Fruit fly (Drosophila melanogaster) whole organism, embryonic: Measurements from ENCODE around the gene CG16812.

ENCODE experiments used
- Ada2b ChIP-seq: fragments of 200-800 bp; sonication (Bioruptor generic); IDR thresholded peaks from 2 replicates; pipeline ENCODE4 v1.3.6; 2022; ENCODE audit warnings: missing biosample characterization, missing genetic modification characterization
- CG11398 ChIP-seq: fragments of 200-800 bp; sonication (Bioruptor generic); optimal IDR thresholded peaks from 2 replicates; lab custom pipeline; 2016; ENCODE audit warnings: missing biosample characterization, missing genetic modification characterization
- CG12104 ChIP-seq: fragments of 200-800 bp; sonication (Bioruptor generic); optimal IDR thresholded peaks from 3 replicates; lab custom pipeline; 2016; ENCODE audit warnings: missing biosample characterization, missing genetic modification characterization
- CG12219 ChIP-seq: fragments of 200-800 bp; sonication (Bioruptor generic); optimal IDR thresholded peaks from 3 replicates; lab custom pipeline; 2018; ENCODE audit warnings: missing biosample characterization, mild to moderate bottlenecking, missing genetic modification characterization
- CG14441 ChIP-seq: fragments of 200-800 bp; sonication (Bioruptor generic); IDR thresholded peaks from 2 replicates; pipeline ENCODE4 v1.3.6; 2022; ENCODE audit warnings: missing biosample characterization, missing genetic modification characterization
- CG31224 ChIP-seq: fragments of 200-800 bp; sonication (Bioruptor generic); IDR thresholded peaks from 2 replicates; pipeline ENCODE4 v1.3.6; 2022; ENCODE audit warnings: missing biosample characterization, missing genetic modification characterization
- CG31365 ChIP-seq: fragments of 200-800 bp; sonication (Bioruptor generic); optimal IDR thresholded peaks from 2 replicates; lab custom pipeline; 2018; ENCODE audit warnings: missing biosample characterization, mild to moderate bottlenecking, missing genetic modification characterization
- CG3163 ChIP-seq: fragments of 200-800 bp; sonication (Bioruptor generic); optimal IDR thresholded peaks from 3 replicates; lab custom pipeline; 2016; ENCODE audit warnings: missing biosample characterization, missing genetic modification characterization
- CG33557 ChIP-seq: fragments of 200-800 bp; sonication (Bioruptor generic); optimal IDR thresholded peaks from 2 replicates; lab custom pipeline; 2019; ENCODE audit warnings: missing biosample characterization, mild to moderate bottlenecking, missing genetic modification characterization, moderate library complexity
- CG7786 ChIP-seq: fragments of 200-800 bp; sonication (Bioruptor generic); optimal IDR thresholded peaks from 2 replicates; lab custom pipeline; 2016; ENCODE audit warnings: missing biosample characterization, missing genetic modification characterization
- CG7839 ChIP-seq: fragments of 200-800 bp; sonication (Bioruptor generic); optimal IDR thresholded peaks from 3 replicates; lab custom pipeline; 2018; ENCODE audit warnings: missing biosample characterization, mild to moderate bottlenecking, missing genetic modification characterization, moderate library complexity
- CG7987 ChIP-seq: fragments of 200-800 bp; sonication (Bioruptor generic); optimal IDR thresholded peaks from 2 replicates; lab custom pipeline; 2018; ENCODE audit warnings: missing biosample characterization, mild to moderate bottlenecking, missing genetic modification characterization, moderate library complexity
- CG8290 ChIP-seq, 3 experiments: fragments of 200-800 bp; sonication (Bioruptor generic); optimal IDR thresholded peaks; 2 replicates each; lab custom pipeline; 2016 to 2019; ENCODE audit warnings: missing biosample characterization in 3 of 3, missing genetic modification characterization in 3 of 3, mild to moderate bottlenecking in 2 of 3, moderate library complexity in 1 of 3
- CG9609 ChIP-seq: fragments of 200-800 bp; sonication (Bioruptor generic); optimal IDR thresholded peaks from 3 replicates; lab custom pipeline; 2016; ENCODE audit warnings: missing biosample characterization, missing genetic modification characterization
- CHES-1-like ChIP-seq: fragments of 200-800 bp; sonication (Bioruptor generic); optimal IDR thresholded peaks from 2 replicates; lab custom pipeline; 2016; ENCODE audit warnings: missing biosample characterization, missing genetic modification characterization
- Dfd ChIP-seq, 2 experiments: fragments of >200 bp; optimal IDR thresholded peaks; 2 replicates each; lab custom pipeline; 2017; ENCODE audit warnings: missing biosample characterization in 2 of 2, missing genetic modification characterization in 2 of 2
- Dref ChIP-seq: fragments of 200-800 bp; sonication (Bioruptor generic); IDR thresholded peaks from 2 replicates; pipeline ENCODE4 v1.3.6; 2022; ENCODE audit warnings: missing biosample characterization, missing genetic modification characterization
- ERR ChIP-seq: fragments of 200-800 bp; sonication (Bioruptor generic); optimal IDR thresholded peaks from 2 replicates; lab custom pipeline; 2016; ENCODE audit warnings: missing biosample characterization, missing genetic modification characterization
- HLH3B ChIP-seq: fragments of 200-800 bp; sonication (Bioruptor generic); IDR thresholded peaks from 2 replicates; pipeline ENCODE4 v1.3.6; 2022; ENCODE audit warnings: missing biosample characterization, missing genetic modification characterization
- Hsf ChIP-seq: fragments of 200-800 bp; sonication (Bioruptor generic); optimal IDR thresholded peaks from 3 replicates; lab custom pipeline; 2016; ENCODE audit warnings: missing biosample characterization, missing genetic modification characterization
- MTF-1 ChIP-seq: fragments of 200-800 bp; sonication (Bioruptor generic); optimal IDR thresholded peaks from 2 replicates; lab custom pipeline; 2018; ENCODE audit warnings: missing biosample characterization, mild to moderate bottlenecking, missing genetic modification characterization, borderline replicate concordance
- Meics ChIP-seq: fragments of 200-800 bp; sonication (Bioruptor generic); optimal IDR thresholded peaks from 2 replicates; lab custom pipeline; 2017; ENCODE audit warnings: missing biosample characterization, mild to moderate bottlenecking, missing genetic modification characterization
- Sry-δ ChIP-seq: fragments of 200-800 bp; sonication (Bioruptor generic); optimal IDR thresholded peaks from 2 replicates; lab custom pipeline; 2016; ENCODE audit warnings: missing biosample characterization, missing genetic modification characterization
- Tbp ChIP-seq: fragments of >200 bp; optimal IDR thresholded peaks from 2 replicates; lab custom pipeline; 2018; ENCODE audit warnings: missing biosample characterization, missing genetic modification characterization
- Vsx1 ChIP-seq: fragments of 200-800 bp; sonication (Bioruptor generic); optimal IDR thresholded peaks from 2 replicates; lab custom pipeline; 2017; ENCODE audit warnings: missing biosample characterization, mild to moderate bottlenecking, missing genetic modification characterization, missing genetic modification reagents
- YL-1 ChIP-seq: fragments of 200-800 bp; sonication (Bioruptor generic); optimal IDR thresholded peaks from 3 replicates; lab custom pipeline; 2017; ENCODE audit warnings: missing biosample characterization, mild to moderate bottlenecking, missing genetic modification characterization
- ab ChIP-seq: fragments of 200-800 bp; sonication (Bioruptor generic); optimal IDR thresholded peaks from 2 replicates; lab custom pipeline; 2016; ENCODE audit warnings: missing biosample characterization, missing genetic modification characterization
- ap ChIP-seq: fragments of 200-800 bp; sonication (Bioruptor generic); IDR thresholded peaks from 2 replicates; pipeline ENCODE4 v1.3.6; 2022; ENCODE audit warnings: missing biosample characterization, missing genetic modification characterization
- chn ChIP-seq: fragments of 200-800 bp; sonication (Bioruptor generic); optimal IDR thresholded peaks from 2 replicates; lab custom pipeline; 2016; ENCODE audit warnings: missing biosample characterization, missing genetic modification characterization
- ci ChIP-seq: fragments of 200-800 bp; sonication (Bioruptor generic); IDR thresholded peaks from 3 replicates; pipeline ENCODE4 v1.3.6; 2022; ENCODE audit warnings: missing biosample characterization, missing genetic modification characterization
- croc ChIP-seq: fragments of 200-800 bp; sonication (Bioruptor generic); conservative IDR thresholded peaks from 3 replicates; pipeline ENCODE4 v1.3.6; 2022; ENCODE audit warnings: missing biosample characterization, missing genetic modification characterization
- disco-r ChIP-seq: fragments of 200-800 bp; sonication (Bioruptor generic); optimal IDR thresholded peaks from 2 replicates; lab custom pipeline; 2016; ENCODE audit warnings: missing biosample characterization, missing genetic modification characterization
- dmrt99B ChIP-seq: fragments of 200-800 bp; sonication (Bioruptor generic); optimal IDR thresholded peaks from 2 replicates; lab custom pipeline; 2018; ENCODE audit warnings: missing biosample characterization, mild to moderate bottlenecking, missing genetic modification characterization, moderate library complexity
- ewg ChIP-seq: fragments of 200-800 bp; sonication (Bioruptor generic); optimal IDR thresholded peaks from 3 replicates; lab custom pipeline; 2017; ENCODE audit warnings: mild to moderate bottlenecking, missing biosample characterization, missing genetic modification reagents, missing genetic modification characterization
- exex ChIP-seq: fragments of 200-800 bp; sonication (Bioruptor generic); optimal IDR thresholded peaks from 4 replicates; lab custom pipeline; 2018; ENCODE audit warnings: missing biosample characterization, mild to moderate bottlenecking, missing genetic modification characterization, moderate library complexity
- fd102C ChIP-seq: fragments of 200-800 bp; sonication (Bioruptor generic); optimal IDR thresholded peaks from 2 replicates; lab custom pipeline; 2018; ENCODE audit warnings: missing biosample characterization, mild to moderate bottlenecking, missing genetic modification characterization, moderate library complexity
- fd3F ChIP-seq: fragments of 200-800 bp; sonication (Bioruptor generic); optimal IDR thresholded peaks from 2 replicates; lab custom pipeline; 2018; ENCODE audit warnings: missing biosample characterization, mild to moderate bottlenecking, missing genetic modification characterization, moderate library complexity
- gro ChIP-seq: fragments of 200-800 bp; sonication (Bioruptor generic); optimal IDR thresholded peaks from 2 replicates; lab custom pipeline; 2016; ENCODE audit warnings: missing biosample characterization, missing genetic modification characterization
- inv ChIP-seq: fragments of 200-800 bp; sonication (Bioruptor generic); IDR thresholded peaks from 2 replicates; pipeline ENCODE4 v1.3.6; 2022; ENCODE audit warnings: missing biosample characterization, missing genetic modification characterization; ENCODE audit not compliant: partially characterized antibody
- mld ChIP-seq: fragments of 200-800 bp; sonication (Bioruptor generic); IDR thresholded peaks from 3 replicates; pipeline ENCODE4 v1.3.6; 2022; ENCODE audit warnings: missing biosample characterization, missing genetic modification characterization; ENCODE audit not compliant: partially characterized antibody
- prd ChIP-seq, 3 experiments: fragments of >200 bp in 2 of 3; fragments of 200-800 bp in 1 of 3; sonication (Bioruptor generic) in 1 of 3; optimal IDR thresholded peaks in 2 of 3; IDR thresholded peaks in 1 of 3; 2 replicates in 2 of 3; 3 replicates in 1 of 3; pipeline versions ENCODE4 v1.3.6 to Lab custom; 2017 to 2022; ENCODE audit warnings: missing biosample characterization in 1 of 3, missing genetic modification characterization in 1 of 3
- pum ChIP-seq: fragments of 200-800 bp; sonication (Bioruptor generic); optimal IDR thresholded peaks from 2 replicates; lab custom pipeline; 2016; ENCODE audit warnings: missing biosample characterization, missing genetic modification characterization
- ro ChIP-seq: fragments of 200-800 bp; sonication (Bioruptor generic); IDR thresholded peaks from 2 replicates; pipeline ENCODE4 v1.3.6; 2022; ENCODE audit warnings: missing biosample characterization, missing genetic modification characterization
- salm ChIP-seq: fragments of 200-800 bp; sonication (Bioruptor generic); optimal IDR thresholded peaks from 2 replicates; lab custom pipeline; 2018; ENCODE audit warnings: missing biosample characterization, mild to moderate bottlenecking, missing genetic modification characterization
- ssp ChIP-seq: fragments of 200-800 bp; sonication (Bioruptor generic); IDR thresholded peaks from 2 replicates; pipeline ENCODE4 v1.3.6; 2022; ENCODE audit warnings: missing biosample characterization, missing genetic modification characterization
- tin ChIP-seq: fragments of 200-800 bp; sonication (Bioruptor generic); optimal IDR thresholded peaks from 3 replicates; lab custom pipeline; 2016; ENCODE audit warnings: missing biosample characterization, missing genetic modification characterization
- tna ChIP-seq: fragments of 200-800 bp; sonication (Bioruptor generic); IDR thresholded peaks from 2 replicates; pipeline ENCODE4 v1.3.6; 2022; ENCODE audit warnings: missing biosample characterization, missing genetic modification characterization; ENCODE audit not compliant: partially characterized antibody
- vfl ChIP-seq: fragments of 200-800 bp; sonication (Bioruptor generic); optimal IDR thresholded peaks from 2 replicates; lab custom pipeline; 2016; ENCODE audit warnings: missing biosample characterization, missing genetic modification characterization
- vnd ChIP-seq: fragments of 200-800 bp; sonication (Bioruptor generic); IDR thresholded peaks from 3 replicates; pipeline ENCODE4 v1.3.6; 2022; ENCODE audit warnings: missing biosample characterization, missing genetic modification characterization; ENCODE audit not compliant: partially characterized antibody

CG16812 gene

DNA sequence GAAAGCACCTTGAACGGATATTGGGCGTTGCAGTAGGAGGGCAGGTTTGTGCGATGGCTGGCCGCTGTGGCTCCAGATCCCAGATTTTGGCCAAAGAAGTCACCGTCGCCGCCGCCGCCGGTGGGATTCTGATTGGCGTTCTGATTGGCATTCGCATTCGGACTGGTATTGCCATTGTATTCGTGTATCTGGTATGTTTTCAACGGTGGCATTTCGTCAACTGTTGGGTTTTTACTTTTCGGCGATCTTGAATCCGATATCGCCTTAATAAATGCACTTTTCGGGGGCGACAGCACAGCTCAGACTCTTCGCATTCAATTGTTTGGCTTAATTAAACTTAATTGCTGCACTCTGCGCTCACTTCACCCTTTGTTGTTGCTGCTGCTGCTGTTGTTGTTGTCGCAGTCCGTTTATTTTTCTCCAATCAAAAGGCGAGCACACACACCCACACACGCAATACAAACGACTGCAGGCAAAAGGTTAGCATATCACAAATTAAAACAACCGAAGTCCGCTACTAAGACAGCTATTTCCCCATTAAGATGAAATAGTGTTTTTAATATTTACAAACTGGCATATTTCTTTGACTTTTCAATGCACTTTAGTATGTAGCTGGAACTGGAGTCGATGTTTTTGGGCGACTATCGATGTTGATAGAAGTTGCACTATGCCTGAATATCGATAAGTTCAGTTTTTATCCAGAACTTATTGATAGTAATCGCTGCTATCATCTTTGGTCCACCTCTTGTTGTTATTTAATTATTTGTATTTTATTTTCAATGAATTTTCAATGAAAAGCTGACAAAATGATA, 2.9 kb upstream of the CG16812 start, which contains the start of the genes CG9426 and mRF1 (continued):
- no peak for TF ChIP-seq HLH3B (GFP tag; lab: Robert Waterston, UW)
- peak; percentile 35 for TF ChIP-seq gro (GFP tag; lab: Kevin White, UChicago)
- no peak for TF ChIP-seq CG7786 (GFP tag; lab: Kevin White, UChicago)
- TF ChIP-seq Ada2b (GFP tag; lab: Robert Waterston, UW): no peak
- TF ChIP-seq Sry-δ (GFP tag; lab: Kevin White, UChicago): peak; percentile 96
- no peak for TF ChIP-seq prd (optimal IDR thresholded peaks at IDR 0.05; lab: Kevin White, UChicago)
- TF ChIP-seq prd (GFP tag; IDR thresholded peaks at IDR 0.05; lab: Robert Waterston, UW): no peak
- TF ChIP-seq pum (GFP tag; lab: Kevin White, UChicago): no peak
- TF ChIP-seq Tbp: no peak
- TF ChIP-seq tin: no peak
- TF ChIP-seq CG11398 (GFP tag; lab: Kevin White, UChicago): no peak
- no peak for TF ChIP-seq CG12219 (GFP tag; lab: Kevin White, UChicago)
- TF ChIP-seq CG8290 (GFP tag; optimal IDR thresholded peaks at IDR 0.05; lab: Kevin White, UChicago): no peak
- TF ChIP-seq CG8290 (tag; optimal IDR thresholded peaks at IDR 0.05; lab: Kevin White, UChicago): no peak
- TF ChIP-seq ab (GFP tag; lab: Kevin White, UChicago): no peak
- TF ChIP-seq fd102C (GFP tag; lab: Kevin White, UChicago): no peak
- peak; percentile 96 for TF ChIP-seq Dref (GFP tag; lab: Robert Waterston, UW)
- TF ChIP-seq salm (tag; lab: Kevin White, UChicago): no peak
- TF ChIP-seq croc (GFP tag; lab: Robert Waterston, UW): no peak
- peak; percentile 37 for TF ChIP-seq CG7987 (GFP tag; lab: Kevin White, UChicago)
- no peak for TF ChIP-seq ssp (GFP tag; lab: Robert Waterston, UW)
- TF ChIP-seq exex (tag; lab: Kevin White, UChicago): no peak
- no peak for TF ChIP-seq fd3F
- TF ChIP-seq Meics (GFP tag; lab: Kevin White, UChicago): no peak
- TF ChIP-seq YL-1: peak; percentile 93
- no peak for TF ChIP-seq disco-r (GFP tag; lab: Kevin White, UChicago)
- no peak for TF ChIP-seq CG12104 (GFP tag; lab: Kevin White, UChicago)
- TF ChIP-seq ci (GFP tag; lab: Robert Waterston, UW): no peak
- no peak for TF ChIP-seq vfl
- peak; percentile 95 for TF ChIP-seq vnd (GFP tag; lab: Robert Waterston, UW)
- no peak for TF ChIP-seq CG3163
- TF ChIP-seq CG31365: no peak
- peak; percentile 27 for TF ChIP-seq ERR (GFP tag; lab: Kevin White, UChicago)
- TF ChIP-seq CG9609 (GFP tag; lab: Kevin White, UChicago): peak; percentile 7
- TF ChIP-seq inv (GFP tag; lab: Robert Waterston, UW): peak; percentile 96
- no peak for TF ChIP-seq chn (GFP tag; lab: Kevin White, UChicago)
- TF ChIP-seq Dfd (GFP tag; optimal IDR thresholded peaks at IDR 0.05; lab: Kevin White, UChicago): no peak
- peak; percentile 31 for TF ChIP-seq Hsf
- TF ChIP-seq CG33557: no peak
- TF ChIP-seq CG31224: no peak
- TF ChIP-seq Vsx1 (GFP tag; lab: Kevin White, UChicago): no peak
- no peak for TF ChIP-seq ro
- peak; percentile 95 for TF ChIP-seq mld (GFP tag; lab: Robert Waterston, UW)
- TF ChIP-seq CHES-1-like (GFP tag; lab: Kevin White, UChicago): peak; percentile 31
- peak; percentile 96 for TF ChIP-seq tna (GFP tag; lab: Robert Waterston, UW)
- TF ChIP-seq MTF-1 (GFP tag; lab: Kevin White, UChicago): no peak
- TF ChIP-seq dmrt99B (tag; lab: Kevin White, UChicago): no peak
- no peak for TF ChIP-seq ap (GFP tag; lab: Robert Waterston, UW)
- TF ChIP-seq ewg (GFP tag; lab: Kevin White, UChicago): no peak
- peak; percentile 22; the same call in 1 of the 2 replicates for TF ChIP-seq CG14441 (GFP tag; lab: Robert Waterston, UW)
- TF ChIP-seq CG7839 (tag; lab: Kevin White, UChicago): peak; percentile 7
